Worm (Caenorhabditis elegans): Measurements from ENCODE around the gene pdtf-1.
A peak's percentile ranks its signal among the peaks of the same experiment; 100 is the strongest.

The pdtf-1 gene

DNA sequence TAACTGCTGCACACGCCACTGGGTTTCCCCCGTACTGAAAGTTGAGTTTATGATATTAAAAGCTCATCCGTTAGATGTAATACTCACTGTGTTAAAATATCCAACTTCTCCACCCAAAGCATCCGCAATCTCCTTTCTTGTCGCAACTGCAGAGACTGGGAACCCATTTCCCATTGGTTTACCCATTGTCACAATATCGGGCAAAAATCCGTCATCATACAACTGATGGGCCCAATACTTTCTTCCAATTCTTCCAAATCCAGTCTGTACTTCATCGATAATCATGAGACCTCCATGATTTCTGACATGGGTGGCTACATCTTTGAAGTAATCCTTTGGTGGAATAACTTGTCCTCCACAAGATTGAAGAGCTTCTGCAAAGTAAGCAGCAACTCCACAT lies 17.0 kb downstream of the pdtf-1 start:
- TF ChIP-seq snpc-4 (tag; optimal IDR thresholded peaks at IDR 0.05) = no peak
- no peak for TF ChIP-seq ceh-28 (tag; optimal IDR thresholded peaks at IDR 0.05)
- no peak for TF ChIP-seq zag-1 (tag; optimal IDR thresholded peaks at IDR 0.05)
- no peak for TF ChIP-seq hmg-11 (tag; optimal IDR thresholded peaks at IDR 0.05)
- no peak for TF ChIP-seq lin-39 (tag; optimal IDR thresholded peaks at IDR 0.05)
- no peak for TF ChIP-seq unc-39 (tag; optimal IDR thresholded peaks at IDR 0.05)
- TF ChIP-seq pqm-1 (tag; optimal IDR thresholded peaks at IDR 0.05) = no peak
- no peak for TF ChIP-seq nhr-77 (tag; optimal IDR thresholded peaks at IDR 0.05)
- TF ChIP-seq skn-1 (tag; optimal IDR thresholded peaks at IDR 0.05) = no peak
- TF ChIP-seq unc-62 (GFP tag; optimal IDR thresholded peaks at IDR 0.05) = no peak
- no peak for TF ChIP-seq elt-2 (tag; optimal IDR thresholded peaks at IDR 0.05)
- TF ChIP-seq egl-27 (tag; optimal IDR thresholded peaks at IDR 0.05) = no peak
- no peak for TF ChIP-seq ceh-16 (tag; optimal IDR thresholded peaks at IDR 0.05)
- TF ChIP-seq ceh-82 (tag; optimal IDR thresholded peaks at IDR 0.05) = no peak
- TF ChIP-seq fkh-2 (tag; optimal IDR thresholded peaks at IDR 0.05) = no peak
- no peak for TF ChIP-seq ama-1 (optimal IDR thresholded peaks at IDR 0.05)
- no peak for TF ChIP-seq egl-5 (tag; optimal IDR thresholded peaks at IDR 0.05)
- no peak for TF ChIP-seq nhr-23 (tag; optimal IDR thresholded peaks at IDR 0.05)

DNA sequence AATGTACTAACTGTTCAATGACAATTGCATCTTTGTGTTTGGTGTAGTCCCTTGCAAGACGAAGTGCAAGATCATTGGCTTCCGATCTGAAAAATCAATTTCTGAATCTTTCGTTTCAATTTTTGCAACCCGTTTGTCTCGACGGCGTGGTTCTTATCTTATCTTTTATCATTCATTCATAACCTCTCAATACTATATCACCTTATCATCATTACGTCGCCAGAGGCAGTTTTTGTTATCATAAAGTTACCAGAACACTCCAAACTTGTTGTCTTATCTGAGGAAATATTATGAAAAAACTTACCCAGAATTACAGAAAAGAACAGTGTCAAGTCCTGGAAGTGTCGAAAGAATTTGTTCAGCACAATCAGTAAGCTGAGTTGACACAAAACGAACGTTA lies 17.7 kb downstream of the pdtf-1 start:
- TF ChIP-seq elt-3 (tag; optimal IDR thresholded peaks at IDR 0.05) (peak in 2 of 3 experiments; percentile 40 to 88), nhr-23 (tag; optimal IDR thresholded peaks at IDR 0.05) (peak; percentile 33), jun-1 (tag; optimal IDR thresholded peaks at IDR 0.05) (peak; percentile 64), fos-1 (tag; optimal IDR thresholded peaks at IDR 0.05) (no peak), pqm-1 (tag; optimal IDR thresholded peaks at IDR 0.05) (peak; percentile 68), ceh-82 (tag; optimal IDR thresholded peaks at IDR 0.05) (no peak), pha-4 (tag; optimal IDR thresholded peaks at IDR 0.05) (peak; percentile 35), elt-2 (tag; optimal IDR thresholded peaks at IDR 0.05) (peak; percentile 94)

- TF ChIP-seq elt-2 (tag; optimal IDR thresholded peaks at IDR 0.05) (peak; percentile 96), unc-39 (tag; optimal IDR thresholded peaks at IDR 0.05) (no peak), pha-4 (tag; optimal IDR thresholded peaks at IDR 0.05) (no peak)
These were observed 18.9 kb downstream of the pdtf-1 start, which contains the start of gene eppl-1 for ce11 chrIV:8451709-8452248. eppl-1 (minus strand) TSS chrIV:8451759.

ce11 chrIV:8453178-8453577 lies 20.3 kb downstream of the pdtf-1 start:
- TF ChIP-seq elt-2 (tag; optimal IDR thresholded peaks at IDR 0.05) (peak; percentile 97), pha-4 (tag; optimal IDR thresholded peaks at IDR 0.05) (peak; percentile 33), elt-1 (tag; optimal IDR thresholded peaks at IDR 0.05) (no peak), elt-3 (tag; optimal IDR thresholded peaks at IDR 0.05) (no peak), fos-1 (tag; optimal IDR thresholded peaks at IDR 0.05) (no peak), nhr-237 (tag; optimal IDR thresholded peaks at IDR 0.05) (no peak), hmg-11 (tag; optimal IDR thresholded peaks at IDR 0.05) (no peak), skn-1 (tag; optimal IDR thresholded peaks at IDR 0.05) (no peak), nhr-77 (tag; optimal IDR thresholded peaks at IDR 0.05) (no peak), tbx-2 (tag; optimal IDR thresholded peaks at IDR 0.05) (no peak), jun-1 (tag; optimal IDR thresholded peaks at IDR 0.05) (peak; percentile 59), nhr-76 (tag; optimal IDR thresholded peaks at IDR 0.05) (no peak), ceh-82 (tag; optimal IDR thresholded peaks at IDR 0.05) (no peak), unc-39 (tag; optimal IDR thresholded peaks at IDR 0.05) (no peak), ztf-11 (tag; optimal IDR thresholded peaks at IDR 0.05) (no peak), lin-15B (tag; optimal IDR thresholded peaks at IDR 0.05) (no peak), pqm-1 (tag; optimal IDR thresholded peaks at IDR 0.05) (peak; percentile 85), ceh-28 (tag; optimal IDR thresholded peaks at IDR 0.05) (no peak)

ce11 chrIV:8454076-8454475 lies 21.2 kb downstream of the pdtf-1 start:
- no peak for TF ChIP-seq mml-1 (tag; optimal IDR thresholded peaks at IDR 0.05)
- no peak for TF ChIP-seq fos-1 (tag; optimal IDR thresholded peaks at IDR 0.05)
- TF ChIP-seq pqm-1 (tag; optimal IDR thresholded peaks at IDR 0.05) = peak; percentile 35
- no peak for TF ChIP-seq lsy-12 (tag; optimal IDR thresholded peaks at IDR 0.05)
- TF ChIP-seq skn-1 (tag; optimal IDR thresholded peaks at IDR 0.05) = no peak
- no peak for TF ChIP-seq unc-62 (GFP tag; optimal IDR thresholded peaks at IDR 0.05)
- peak; percentile 75 for TF ChIP-seq elt-2 (tag; optimal IDR thresholded peaks at IDR 0.05)
- no peak for TF ChIP-seq nhr-77 (tag; optimal IDR thresholded peaks at IDR 0.05)
- no peak for TF ChIP-seq mdl-1 (tag; optimal IDR thresholded peaks at IDR 0.05)
- no peak for TF ChIP-seq R02D3.7 (tag; optimal IDR thresholded peaks at IDR 0.05)
- TF ChIP-seq hmg-11 (tag; optimal IDR thresholded peaks at IDR 0.05) = no peak
- no peak for TF ChIP-seq nhr-237 (tag; optimal IDR thresholded peaks at IDR 0.05)
- TF ChIP-seq snpc-4 (tag; optimal IDR thresholded peaks at IDR 0.05) = no peak
- no peak for TF ChIP-seq pha-4 (tag; optimal IDR thresholded peaks at IDR 0.05)
- TF ChIP-seq elt-1 (tag; optimal IDR thresholded peaks at IDR 0.05) = no peak
- TF ChIP-seq sea-2 (GFP tag; optimal IDR thresholded peaks at IDR 0.05) = no peak
